Worm (Caenorhabditis elegans): ENCODE data around the gene srd-13.

ce11 chrIV:5655966-5656389 is 20.5 kb upstream of the srd-13 start:
- TF ChIP-seq med-1 (GFP tag; optimal IDR thresholded peaks at IDR 0.05; ENCODE audit: insufficient read depth): no peak
- no peak for TF ChIP-seq tab-1 (GFP tag; IDR thresholded peaks at IDR 0.05)
- TF ChIP-seq ref-1 (GFP tag; conservative IDR thresholded peaks at IDR 0.05): no peak
- no peak for TF ChIP-seq klf-2 (GFP tag; conservative IDR thresholded peaks at IDR 0.05)
- TF ChIP-seq ztf-29 (GFP tag; IDR thresholded peaks at IDR 0.05): no peak
- TF ChIP-seq flt-1 (GFP tag; IDR thresholded peaks at IDR 0.05): no peak
- TF ChIP-seq T22C8.4 (GFP tag; IDR thresholded peaks at IDR 0.05): no peak
- no peak for TF ChIP-seq ztf-23 (GFP tag; IDR thresholded peaks at IDR 0.05)
